Worm (Caenorhabditis elegans) whole organism, early embryonic: ENCODE results near the gene lgc-52.

ENCODE experiments used
- ama-1 ChIP-seq: fragments of 150-350 bp; optimal IDR thresholded peaks from 2 replicates; lab custom pipeline; 2014
- ceh-13 ChIP-seq: fragments of 200-800 bp; sonication (Bioruptor generic); optimal IDR thresholded peaks from 2 replicates; lab custom pipeline; 2018; ENCODE audit warnings: mild to moderate bottlenecking, missing genetic modification characterization, missing compliant biosample characterization
- ceh-36 ChIP-seq: sonication (generic microtip); optimal IDR thresholded peaks from 2 replicates; lab custom pipeline; 2016; ENCODE audit warnings: missing genetic modification characterization, inconsistent platforms, missing compliant biosample characterization
- flt-1 ChIP-seq: fragments of 200-800 bp; sonication (Bioruptor generic); IDR thresholded peaks from 2 replicates; pipeline ENCODE4 v1.3.6; 2022; ENCODE audit warnings: missing genetic modification characterization, missing compliant biosample characterization
- hmbx-1 ChIP-seq: sonication (generic microtip); optimal IDR thresholded peaks from 2 replicates; lab custom pipeline; 2016; ENCODE audit warnings: mild to moderate bottlenecking, missing genetic modification characterization, missing compliant biosample characterization
- hnd-1 ChIP-seq: sonication (generic microtip); optimal IDR thresholded peaks from 2 replicates; lab custom pipeline; 2016; ENCODE audit warnings: missing genetic modification characterization, missing compliant biosample characterization
- pes-1 ChIP-seq: fragments of 200-800 bp; sonication (Bioruptor generic); IDR thresholded peaks from 2 replicates; pipeline ENCODE4 v1.3.6; 2022; ENCODE audit warnings: missing genetic modification reagents, missing genetic modification characterization, missing compliant biosample characterization
- sea-1 ChIP-seq: fragments of 200-800 bp; sonication (Bioruptor generic); conservative IDR thresholded peaks from 2 replicates; pipeline ENCODE4 v1.3.6; 2022; ENCODE audit warnings: missing genetic modification characterization, missing compliant biosample characterization
- tbx-11 ChIP-seq: fragments of 200-800 bp; sonication (Bioruptor generic); IDR thresholded peaks from 2 replicates; pipeline ENCODE4 v1.3.6; 2022; ENCODE audit warnings: missing genetic modification characterization, missing compliant biosample characterization
- tra-4 ChIP-seq: sonication (generic microtip); optimal IDR thresholded peaks from 2 replicates; lab custom pipeline; 2017; ENCODE audit warnings: missing genetic modification characterization, missing compliant biosample characterization

DNA sequence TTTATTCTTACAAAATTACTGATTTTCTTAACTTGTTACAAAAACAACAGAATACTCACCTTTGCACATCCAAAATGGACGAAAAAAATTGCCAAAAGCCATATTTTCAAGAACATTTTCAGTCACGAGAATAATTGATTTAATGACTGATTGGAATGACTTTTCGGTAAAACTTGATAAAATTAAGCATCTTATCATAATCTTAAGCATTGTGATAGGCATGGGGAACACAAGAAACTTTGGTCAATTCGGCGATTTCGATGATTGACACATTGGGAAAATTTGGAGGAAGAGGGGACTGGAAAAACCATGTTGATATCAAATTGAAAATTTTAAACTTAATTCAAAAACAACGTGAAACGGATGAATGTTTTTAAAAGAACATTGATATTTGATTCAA is 20.5 kb upstream of the lgc-52 start, which contains the start of gene Y40H7A.10:
- no peak for TF ChIP-seq ceh-36 (tag; lab: Kevin White, UChicago)
- TF ChIP-seq tra-4 = no peak
- TF ChIP-seq ama-1 = no peak
- no peak for TF ChIP-seq tbx-11 (GFP tag; lab: Robert Waterston, UW)
- no peak for TF ChIP-seq pes-1 (GFP tag; lab: Robert Waterston, UW)
- TF ChIP-seq flt-1 (GFP tag; lab: Robert Waterston, UW) = no peak
- TF ChIP-seq hmbx-1 (tag; lab: Kevin White, UChicago) = no peak
- no peak for TF ChIP-seq ceh-13
- TF ChIP-seq sea-1 = no peak
- TF ChIP-seq hnd-1 = no peak
